Worm (Caenorhabditis elegans) whole organism, L4 larva: ENCODE measurements around the gene F26A1.19.

Experiments
- D1046.2 ChIP-seq: fragments of 200-800 bp; sonication (Bioruptor generic); IDR thresholded peaks from 2 replicates; pipeline ENCODE4 v1.3.6; 2022; ENCODE audit warnings: missing genetic modification characterization, missing compliant biosample characterization
- F26F4.8 ChIP-seq: fragments of 200-800 bp; sonication (Bioruptor generic); conservative IDR thresholded peaks from 2 replicates; pipeline ENCODE4 v1.3.6; 2022; ENCODE audit warnings: missing genetic modification characterization, missing compliant biosample characterization
- F37D6.2 ChIP-seq: sonication (generic microtip); optimal IDR thresholded peaks from 2 replicates; lab custom pipeline; 2016; ENCODE audit warnings: mild to moderate bottlenecking, missing genetic modification characterization, missing compliant biosample characterization
- F49E8.2 ChIP-seq: sonication (generic microtip); optimal IDR thresholded peaks from 2 replicates; lab custom pipeline; 2016; ENCODE audit warnings: missing compliant biosample characterization, mild to moderate bottlenecking, missing genetic modification characterization, borderline replicate concordance
- Y105C5A.15 ChIP-seq: fragments of 200-800 bp; sonication (Bioruptor generic); IDR thresholded peaks from 2 replicates; pipeline ENCODE4 v1.3.6; 2022; ENCODE audit warnings: missing genetic modification characterization, missing compliant biosample characterization
- Y48G9A.11 ChIP-seq: fragments of 200-800 bp; sonication (Bioruptor generic); IDR thresholded peaks from 2 replicates; pipeline ENCODE4 v1.3.6; 2022; ENCODE audit warnings: missing genetic modification reagents, missing genetic modification characterization, missing compliant biosample characterization
- Y75B8A.6 ChIP-seq: fragments of 200-800 bp; sonication (Bioruptor generic); IDR thresholded peaks from 2 replicates; pipeline ENCODE4 v1.3.6; 2022; ENCODE audit warnings: missing genetic modification reagents, missing genetic modification characterization, missing compliant biosample characterization
- ZK337.2 ChIP-seq: fragments of 200-800 bp; sonication (Bioruptor generic); IDR thresholded peaks from 2 replicates; pipeline ENCODE4 v1.3.6; 2022; ENCODE audit warnings: missing genetic modification reagents, missing genetic modification characterization, missing compliant biosample characterization
- aha-1 ChIP-seq: fragments of 150-350 bp; peaks from one replicate; lab custom pipeline; 2014; ENCODE audit warnings: missing biosample characterization, missing genetic modification characterization
- aly-2 ChIP-seq: sonication (generic microtip); optimal IDR thresholded peaks from 2 replicates; lab custom pipeline; 2018; ENCODE audit warnings: missing biosample characterization, missing genetic modification characterization
- arid-1 ChIP-seq: fragments of 200-800 bp; sonication (Bioruptor generic); conservative IDR thresholded peaks from 2 replicates; pipeline ENCODE4 v1.3.6; 2022; ENCODE audit warnings: missing genetic modification reagents, missing genetic modification characterization, missing compliant biosample characterization
- attf-4 ChIP-seq: sonication (generic microtip); optimal IDR thresholded peaks from 3 replicates; lab custom pipeline; 2017; ENCODE audit warnings: missing biosample characterization, missing genetic modification characterization
- ceh-20 ChIP-seq: fragments of 200-800 bp; sonication (Bioruptor generic); IDR thresholded peaks from 2 replicates; pipeline ENCODE4 v1.3.6; 2022; ENCODE audit warnings: missing genetic modification reagents, missing genetic modification characterization, missing compliant biosample characterization
- ceh-62 ChIP-seq: sonication (generic microtip); optimal IDR thresholded peaks from 2 replicates; lab custom pipeline; 2017; ENCODE audit warnings: missing biosample characterization, missing genetic modification characterization
- ceh-82 ChIP-seq: sonication (generic microtip); optimal IDR thresholded peaks from 2 replicates; lab custom pipeline; 2017; ENCODE audit warnings: missing biosample characterization, missing genetic modification characterization
- daf-16 ChIP-seq, 3 experiments: sonication (generic microtip); optimal IDR thresholded peaks; 2 replicates each; lab custom pipeline; 2016 to 2017; ENCODE audit warnings: missing genetic modification characterization in 3 of 3, missing genetic modification reagents in 3 of 3, mild to moderate bottlenecking in 2 of 3, missing compliant biosample characterization in 2 of 3, missing biosample characterization in 1 of 3, moderate library complexity in 1 of 3
- daf-19 ChIP-seq: fragments of 200-800 bp; sonication (Bioruptor generic); conservative IDR thresholded peaks from 2 replicates; pipeline ENCODE4 v1.3.6; 2022; ENCODE audit warnings: missing genetic modification characterization, missing compliant biosample characterization
- dmd-6 ChIP-seq: fragments of 200-800 bp; sonication (Bioruptor generic); IDR thresholded peaks from 2 replicates; pipeline ENCODE4 v1.3.6; 2022; ENCODE audit warnings: missing genetic modification reagents, missing genetic modification characterization, missing compliant biosample characterization
- egl-27 ChIP-seq: sonication (generic microtip); optimal IDR thresholded peaks from 3 replicates; lab custom pipeline; 2017; ENCODE audit warnings: missing biosample characterization, missing genetic modification reagents, missing genetic modification characterization
- egl-43 ChIP-seq: fragments of 200-800 bp; sonication (Bioruptor generic); IDR thresholded peaks from 2 replicates; pipeline ENCODE4 v1.3.6; 2022; ENCODE audit warnings: missing genetic modification reagents, missing genetic modification characterization, missing compliant biosample characterization
- fkh-10 ChIP-seq: fragments of 150-350 bp; optimal IDR thresholded peaks from 2 replicates; lab custom pipeline; 2014; ENCODE audit warnings: missing biosample characterization, missing genetic modification reagents, missing genetic modification characterization
- hlh-11 ChIP-seq: fragments of 200-800 bp; sonication (Bioruptor generic); optimal IDR thresholded peaks from 2 replicates; lab custom pipeline; 2018; ENCODE audit warnings: mild to moderate bottlenecking, missing genetic modification characterization, missing compliant biosample characterization
- jun-1 ChIP-seq: fragments of 150-350 bp; optimal IDR thresholded peaks from 2 replicates; lab custom pipeline; 2014; ENCODE audit warnings: missing biosample characterization, missing genetic modification reagents, missing genetic modification characterization
- lin-1 ChIP-seq: fragments of 200-800 bp; sonication (Bioruptor generic); IDR thresholded peaks from 2 replicates; pipeline ENCODE4 v1.3.6; 2022; ENCODE audit warnings: missing genetic modification reagents, missing genetic modification characterization, missing compliant biosample characterization
- lin-38 ChIP-seq: fragments of 200-800 bp; sonication (Bioruptor generic); IDR thresholded peaks from 2 replicates; pipeline ENCODE4 v1.3.6; 2022; ENCODE audit warnings: missing genetic modification reagents, missing genetic modification characterization, missing compliant biosample characterization
- mdl-1 ChIP-seq, 2 experiments: fragments of 150-350 bp in 1 of 2; sonication (generic microtip) in 1 of 2; optimal IDR thresholded peaks; 2 replicates each; lab custom pipeline; 2014 to 2017; ENCODE audit warnings: missing biosample characterization in 2 of 2, missing genetic modification characterization in 2 of 2
- mep-1 ChIP-seq: fragments of 150-350 bp; sonication (generic microtip); optimal IDR thresholded peaks from 3 replicates; lab custom pipeline; 2014; ENCODE audit warnings: missing biosample characterization, missing genetic modification characterization
- mes-2 ChIP-seq: sonication (generic microtip); optimal IDR thresholded peaks from 2 replicates; lab custom pipeline; 2016; ENCODE audit warnings: missing genotype, mild to moderate bottlenecking, missing genetic modification characterization, missing compliant biosample characterization; ENCODE audit not compliant: poor library complexity, severe bottlenecking
- mxl-3 ChIP-seq: fragments of 200-800 bp; sonication (Bioruptor generic); optimal IDR thresholded peaks from 2 replicates; lab custom pipeline; 2018; ENCODE audit warnings: mild to moderate bottlenecking, missing genetic modification characterization, missing compliant biosample characterization
- nhr-102 ChIP-seq: sonication (generic microtip); optimal IDR thresholded peaks from 2 replicates; lab custom pipeline; 2016; ENCODE audit warnings: mild to moderate bottlenecking, missing genetic modification characterization, moderate library complexity, missing compliant biosample characterization
- nhr-111 ChIP-seq: fragments of 200-800 bp; sonication (Bioruptor generic); optimal IDR thresholded peaks from 2 replicates; lab custom pipeline; 2018; ENCODE audit warnings: mild to moderate bottlenecking, missing genetic modification characterization, missing compliant biosample characterization
- nhr-28 ChIP-seq: fragments of 150-350 bp; optimal IDR thresholded peaks from 2 replicates; lab custom pipeline; 2014; ENCODE audit warnings: missing biosample characterization, missing genetic modification characterization
- nhr-6 ChIP-seq: fragments of 150-350 bp; optimal IDR thresholded peaks from 2 replicates; lab custom pipeline; 2014; ENCODE audit warnings: missing biosample characterization, missing genetic modification characterization
- php-3 ChIP-seq: fragments of 200-800 bp; sonication (Bioruptor generic); IDR thresholded peaks from 2 replicates; pipeline ENCODE4 v1.3.6; 2022; ENCODE audit warnings: missing genetic modification reagents, missing genetic modification characterization, missing compliant biosample characterization
- pqm-1 ChIP-seq: sonication (generic microtip); optimal IDR thresholded peaks from 2 replicates; lab custom pipeline; 2017; ENCODE audit warnings: missing biosample characterization, missing genetic modification characterization
- sdz-12 ChIP-seq: fragments of 200-800 bp; sonication (Bioruptor generic); optimal IDR thresholded peaks from 2 replicates; lab custom pipeline; 2018; ENCODE audit warnings: mild to moderate bottlenecking, missing genetic modification characterization, missing compliant biosample characterization
- snpc-1.2 ChIP-seq: fragments of 200-800 bp; sonication (Bioruptor generic); IDR thresholded peaks from 2 replicates; pipeline ENCODE4 v1.3.6; 2022; ENCODE audit warnings: missing genetic modification reagents, missing genetic modification characterization, missing compliant biosample characterization
- snpc-4 ChIP-seq: fragments of 150-350 bp; optimal IDR thresholded peaks from 2 replicates; lab custom pipeline; 2014; ENCODE audit warnings: missing biosample characterization, missing genetic modification characterization
- spr-1 ChIP-seq: sonication (generic microtip); optimal IDR thresholded peaks from 2 replicates; lab custom pipeline; 2016; ENCODE audit warnings: mild to moderate bottlenecking, missing genetic modification characterization, missing compliant biosample characterization
- unc-130 ChIP-seq: sonication (generic microtip); optimal IDR thresholded peaks from 2 replicates; lab custom pipeline; 2016; ENCODE audit warnings: missing genetic modification reagents, missing genetic modification characterization, missing compliant biosample characterization
- unc-39 ChIP-seq: sonication (generic microtip); optimal IDR thresholded peaks from 2 replicates; lab custom pipeline; 2017; ENCODE audit warnings: missing biosample characterization, missing genetic modification characterization
- unc-62 ChIP-seq, 3 experiments: fragments of 150-350 bp in 1 of 3; sonication (generic microtip); optimal IDR thresholded peaks in 2 of 3; peaks in 1 of 3; 1 replicate in 1 of 3; 2 replicates in 2 of 3; lab custom pipeline; 2014 to 2017; ENCODE audit warnings: missing biosample characterization in 3 of 3, missing genetic modification characterization in 3 of 3, missing genetic modification reagents in 3 of 3, missing genotype in 1 of 3
- vab-7 ChIP-seq: fragments of 200-800 bp; sonication (Bioruptor generic); IDR thresholded peaks from 2 replicates; pipeline ENCODE4 v1.3.6; 2022; ENCODE audit warnings: missing genetic modification reagents, missing genetic modification characterization, missing compliant biosample characterization
- zfp-2 ChIP-seq: sonication (generic microtip); optimal IDR thresholded peaks from 2 replicates; lab custom pipeline; 2016; ENCODE audit warnings: mild to moderate bottlenecking, missing genetic modification characterization, missing compliant biosample characterization
- zfp-3 ChIP-seq: fragments of 200-800 bp; sonication (Bioruptor generic); conservative IDR thresholded peaks from 2 replicates; pipeline ENCODE4 v1.3.6; 2022; ENCODE audit warnings: missing genetic modification reagents, missing genetic modification characterization, missing compliant biosample characterization
- ztf-7 ChIP-seq: fragments of 150-350 bp; optimal IDR thresholded peaks from 2 replicates; lab custom pipeline; 2014; ENCODE audit warnings: missing biosample characterization, missing genetic modification characterization

F26A1.19 gene

ce11 chrIII:4837429-4837828 is at the start of gene F26A1.19, which contains the start of gene acbp-7:
Gene F26A1.19, plus strand, starts transcription at chrIII:4837731.
Gene acbp-7, plus strand, starts transcription at chrIII:4837729.
- no peak for TF ChIP-seq pqm-1 (tag; lab: Kevin White, UChicago)
- no peak for TF ChIP-seq attf-4
- no peak for TF ChIP-seq ceh-62 (tag; lab: Kevin White, UChicago)
- no peak for TF ChIP-seq php-3 (GFP tag; lab: Robert Waterston, UW)
- TF ChIP-seq D1046.2 (GFP tag; lab: Robert Waterston, UW), result no peak
- TF ChIP-seq mes-2, result no peak
- no peak for TF ChIP-seq mxl-3 (GFP tag; lab: Kevin White, UChicago)
- TF ChIP-seq Y48G9A.11 (GFP tag; lab: Robert Waterston, UW), result no peak
- no peak for TF ChIP-seq lin-1 (GFP tag; lab: Robert Waterston, UW)
- no peak for TF ChIP-seq aly-2
- TF ChIP-seq Y105C5A.15 (GFP tag; lab: Robert Waterston, UW), result no peak
- TF ChIP-seq unc-39, result no peak
- TF ChIP-seq ceh-82, result no peak
- no peak for TF ChIP-seq dmd-6 (GFP tag; lab: Robert Waterston, UW)

ce11 chrIII:4792560-4793136 is 44.9 kb upstream of the F26A1.19 start, which contains the start of gene mip-1:
Gene mip-1, plus strand, starts transcription at chrIII:4793086.
- peak; percentile 40 for TF ChIP-seq unc-130 (GFP tag; lab: Kevin White, UChicago)
- TF ChIP-seq F49E8.2 (tag; lab: Kevin White, UChicago), result no peak
- 0 out of 2 replicates have a peak, but pooled peaks have one; percentile 25 for TF ChIP-seq lin-38 (GFP tag; lab: Robert Waterston, UW)

ce11 chrIII:4796039-4796438 is 41.5 kb upstream of the F26A1.19 start:
- TF ChIP-seq nhr-102 (tag; lab: Kevin White, UChicago), result peak; percentile 24
- TF ChIP-seq jun-1, result peak; percentile 79
- TF ChIP-seq fkh-10 (GFP tag; lab: Kevin White, UChicago), result peak; percentile 41
- TF ChIP-seq nhr-111, result no peak
- TF ChIP-seq attf-4, result no peak
- TF ChIP-seq daf-19 (GFP tag; lab: Robert Waterston, UW), result 0 out of 2 replicates have a peak, but pooled peaks have one; percentile 39
- TF ChIP-seq sdz-12 (GFP tag; lab: Kevin White, UChicago), result no peak
- TF ChIP-seq snpc-1.2 (GFP tag; lab: Robert Waterston, UW), result no peak
- no peak for TF ChIP-seq egl-27 (tag; lab: Kevin White, UChicago)
- peak; percentile 1 for TF ChIP-seq spr-1 (tag; lab: Kevin White, UChicago)
- no peak for TF ChIP-seq egl-43 (GFP tag; lab: Robert Waterston, UW)
- peak in 1 of 2 experiments; percentile 70 for TF ChIP-seq mdl-1 (tag; optimal IDR thresholded peaks at IDR 0.05; lab: Kevin White, UChicago)
- no peak for TF ChIP-seq ceh-20 (GFP tag; lab: Robert Waterston, UW)
- no peak for TF ChIP-seq zfp-3
- TF ChIP-seq arid-1 (GFP tag; lab: Robert Waterston, UW), result no peak
- TF ChIP-seq lin-1 (GFP tag; lab: Robert Waterston, UW), result 0 out of 2 replicates have a peak, but pooled peaks have one; percentile 35
- no peak for TF ChIP-seq snpc-4 (tag; lab: Kevin White, UChicago)
- TF ChIP-seq F37D6.2, result no peak
- peak; percentile 7 for TF ChIP-seq aha-1 (tag; lab: Kevin White, UChicago)
- peak; percentile 79 for TF ChIP-seq nhr-28 (tag; lab: Kevin White, UChicago)
- peak; percentile 87 for TF ChIP-seq nhr-6
- TF ChIP-seq mep-1 (tag; lab: Kevin White, UChicago), result peak; percentile 86
- no peak for TF ChIP-seq ZK337.2 (GFP tag; lab: Robert Waterston, UW)
- peak in 1 of 2 experiments; percentile 98 for TF ChIP-seq unc-62 (GFP tag; optimal IDR thresholded peaks at IDR 0.05 in 1 of 2; lab: Kevin White, UChicago)
- no peak for TF ChIP-seq unc-62 (tag; optimal IDR thresholded peaks at IDR 0.05; lab: Kevin White, UChicago)
- no peak for TF ChIP-seq Y48G9A.11 (GFP tag; lab: Robert Waterston, UW)
- TF ChIP-seq F26F4.8 (GFP tag; lab: Robert Waterston, UW), result no peak
- no peak for TF ChIP-seq daf-16 (GFP tag; optimal IDR thresholded peaks at IDR 0.05; lab: Kevin White, UChicago)
- TF ChIP-seq daf-16 (tag; optimal IDR thresholded peaks at IDR 0.05; lab: Kevin White, UChicago), result peak; percentile 65
- TF ChIP-seq zfp-2 (tag; lab: Kevin White, UChicago), result no peak
- TF ChIP-seq vab-7 (GFP tag; lab: Robert Waterston, UW), result no peak
- TF ChIP-seq hlh-11 (tag; lab: Kevin White, UChicago), result peak; percentile 93
- peak; percentile 25 for TF ChIP-seq ztf-7 (tag; lab: Kevin White, UChicago)
- no peak for TF ChIP-seq aly-2
- peak; percentile 62 for TF ChIP-seq dmd-6 (GFP tag; lab: Robert Waterston, UW)
- no peak for TF ChIP-seq Y75B8A.6 (GFP tag; lab: Robert Waterston, UW)
